Fruit fly (Drosophila melanogaster) whole organism, embryonic: ENCODE results near the gene CaBP1.
A peak's percentile ranks its signal among the peaks of the same experiment; 100 is the strongest.

Experiments used
- Bgb ChIP-seq: fragments of 200-800 bp; sonication (Bioruptor generic); IDR thresholded peaks from 2 replicates; pipeline ENCODE4 v1.3.6; 2022; ENCODE audit warnings: missing biosample characterization, missing genetic modification characterization; ENCODE audit not compliant: partially characterized antibody
- CG10431 ChIP-seq: fragments of 200-800 bp; sonication (Bioruptor generic); optimal IDR thresholded peaks from 3 replicates; lab custom pipeline; 2018; ENCODE audit warnings: missing biosample characterization, mild to moderate bottlenecking, missing genetic modification characterization
- CG10979 ChIP-seq: fragments of 200-800 bp; sonication (Bioruptor generic); optimal IDR thresholded peaks from 2 replicates; lab custom pipeline; 2018; ENCODE audit warnings: missing biosample characterization, mild to moderate bottlenecking, missing genetic modification characterization, moderate library complexity
- CG12071 ChIP-seq: fragments of 200-800 bp; sonication (Bioruptor generic); optimal IDR thresholded peaks from 3 replicates; lab custom pipeline; 2018; ENCODE audit warnings: missing biosample characterization, mild to moderate bottlenecking, missing genetic modification characterization
- CG14860 ChIP-seq: fragments of 200-800 bp; sonication (Bioruptor generic); IDR thresholded peaks from 3 replicates; pipeline ENCODE4 v1.3.6; 2022; ENCODE audit warnings: missing biosample characterization, missing genetic modification characterization; ENCODE audit not compliant: partially characterized antibody
- CG1792 ChIP-seq: fragments of 200-800 bp; sonication (Bioruptor generic); optimal IDR thresholded peaks from 2 replicates; lab custom pipeline; 2016; ENCODE audit warnings: missing biosample characterization, missing genetic modification characterization
- CG18011 ChIP-seq: fragments of 200-800 bp; sonication (Bioruptor generic); optimal IDR thresholded peaks from 2 replicates; lab custom pipeline; 2017; ENCODE audit warnings: missing biosample characterization, missing genetic modification characterization, mild to moderate bottlenecking, moderate library complexity, missing genotype
- CG30431 ChIP-seq: fragments of 200-800 bp; sonication (Bioruptor generic); optimal IDR thresholded peaks from 2 replicates; lab custom pipeline; 2017; ENCODE audit warnings: missing biosample characterization, missing genetic modification characterization
- CG31224 ChIP-seq: fragments of 200-800 bp; sonication (Bioruptor generic); IDR thresholded peaks from 2 replicates; pipeline ENCODE4 v1.3.6; 2022; ENCODE audit warnings: missing biosample characterization, missing genetic modification characterization
- CG31388 ChIP-seq: fragments of 200-800 bp; sonication (Bioruptor generic); optimal IDR thresholded peaks from 2 replicates; lab custom pipeline; 2016; ENCODE audit warnings: missing biosample characterization, missing genetic modification characterization
- CG3281 ChIP-seq: fragments of 200-800 bp; sonication (Bioruptor generic); optimal IDR thresholded peaks from 3 replicates; lab custom pipeline; 2017; ENCODE audit warnings: missing biosample characterization, mild to moderate bottlenecking, missing genetic modification characterization
- CG33557 ChIP-seq: fragments of 200-800 bp; sonication (Bioruptor generic); optimal IDR thresholded peaks from 2 replicates; lab custom pipeline; 2019; ENCODE audit warnings: missing biosample characterization, mild to moderate bottlenecking, missing genetic modification characterization, moderate library complexity
- CG4404 ChIP-seq: fragments of 200-800 bp; sonication (Bioruptor generic); IDR thresholded peaks from 2 replicates; pipeline ENCODE4 v1.3.6; 2022; ENCODE audit warnings: missing biosample characterization, missing genetic modification characterization
- CG6689 ChIP-seq: fragments of 200-800 bp; sonication (Bioruptor generic); IDR thresholded peaks from 2 replicates; pipeline ENCODE4 v1.3.6; 2022; ENCODE audit warnings: missing biosample characterization, missing genetic modification characterization
- CG8290 ChIP-seq, 3 experiments: fragments of 200-800 bp; sonication (Bioruptor generic); optimal IDR thresholded peaks; 2 replicates each; lab custom pipeline; 2016 to 2019; ENCODE audit warnings: missing biosample characterization in 3 of 3, missing genetic modification characterization in 3 of 3, mild to moderate bottlenecking in 2 of 3, moderate library complexity in 1 of 3
- CG9609 ChIP-seq: fragments of 200-800 bp; sonication (Bioruptor generic); optimal IDR thresholded peaks from 3 replicates; lab custom pipeline; 2016; ENCODE audit warnings: missing biosample characterization, missing genetic modification characterization
- Dbx ChIP-seq: fragments of 200-800 bp; sonication (Bioruptor generic); IDR thresholded peaks from 3 replicates; pipeline ENCODE4 v1.3.6; 2022; ENCODE audit warnings: missing biosample characterization, missing genetic modification characterization
- Deaf1 ChIP-seq: fragments of 200-800 bp; optimal IDR thresholded peaks from 3 replicates; lab custom pipeline; 2019; ENCODE audit warnings: missing biosample characterization, mild to moderate bottlenecking, missing genetic modification characterization, moderate library complexity
- E2f1 ChIP-seq: fragments of 200-800 bp; sonication (Bioruptor generic); IDR thresholded peaks from 2 replicates; pipeline ENCODE4 v1.3.6; 2022; ENCODE audit warnings: missing biosample characterization, missing genetic modification characterization
- Med ChIP-seq: fragments of 200-800 bp; sonication (Bioruptor generic); peaks from one replicate; lab custom pipeline; 2016; ENCODE audit warnings: missing biosample characterization, missing genetic modification characterization, mild to moderate bottlenecking, inconsistent platforms, moderate library complexity
- Mrtf ChIP-seq: fragments of 200-800 bp; sonication (Bioruptor generic); IDR thresholded peaks from 3 replicates; pipeline ENCODE4 v1.3.6; 2022; ENCODE audit warnings: missing biosample characterization, missing genetic modification characterization
- Pdp1 ChIP-seq, 2 experiments: fragments of 200-800 bp; sonication (Bioruptor generic); optimal IDR thresholded peaks; 3 replicates each; lab custom pipeline; 2016; ENCODE audit warnings: missing biosample characterization in 2 of 2, missing genetic modification characterization in 2 of 2, mild to moderate bottlenecking in 1 of 2, moderate library complexity in 1 of 2
- Trl ChIP-seq, 3 experiments: fragments of >200 bp in 2 of 3; fragments of 200-800 bp in 1 of 3; sonication (Bioruptor generic) in 1 of 3; optimal IDR thresholded peaks; 2 replicates in 1 of 3; 3 replicates in 2 of 3; lab custom pipeline; 2016 to 2017; ENCODE audit warnings: missing biosample characterization in 1 of 3, missing genetic modification characterization in 1 of 3
- Xbp1 ChIP-seq: fragments of 200-800 bp; sonication (Bioruptor generic); optimal IDR thresholded peaks from 3 replicates; lab custom pipeline; 2016; ENCODE audit warnings: missing biosample characterization, mild to moderate bottlenecking, missing genetic modification characterization
- abd-A ChIP-seq: fragments of 200-800 bp; sonication (Bioruptor generic); optimal IDR thresholded peaks from 3 replicates; lab custom pipeline; 2019; ENCODE audit warnings: missing biosample characterization, mild to moderate bottlenecking, missing genetic modification characterization, moderate library complexity
- chn ChIP-seq: fragments of 200-800 bp; sonication (Bioruptor generic); optimal IDR thresholded peaks from 2 replicates; lab custom pipeline; 2016; ENCODE audit warnings: missing biosample characterization, missing genetic modification characterization
- danr ChIP-seq: fragments of 200-800 bp; sonication (Bioruptor generic); IDR thresholded peaks from 2 replicates; pipeline ENCODE4 v1.3.6; 2022; ENCODE audit warnings: missing biosample characterization, missing genetic modification characterization
- dm ChIP-seq: fragments of 200-800 bp; sonication (Bioruptor generic); optimal IDR thresholded peaks from 3 replicates; lab custom pipeline; 2016; ENCODE audit warnings: missing biosample characterization, missing genetic modification characterization
- en ChIP-seq: fragments of 200-800 bp; sonication (Bioruptor generic); optimal IDR thresholded peaks from 2 replicates; lab custom pipeline; 2016; ENCODE audit warnings: missing biosample characterization, missing genetic modification characterization
- eyg ChIP-seq: fragments of 200-800 bp; sonication (Bioruptor generic); optimal IDR thresholded peaks from 3 replicates; lab custom pipeline; 2016; ENCODE audit warnings: missing biosample characterization, missing genetic modification characterization
- grn ChIP-seq: fragments of 200-800 bp; sonication (Bioruptor generic); optimal IDR thresholded peaks from 3 replicates; lab custom pipeline; 2017; ENCODE audit warnings: missing biosample characterization, missing genetic modification characterization
- klu ChIP-seq: fragments of 200-800 bp; sonication (Bioruptor generic); IDR thresholded peaks from 2 replicates; pipeline ENCODE4 v1.3.6; 2022; ENCODE audit warnings: missing biosample characterization, missing genetic modification characterization
- kni ChIP-seq: fragments of 200-800 bp; sonication (Bioruptor generic); optimal IDR thresholded peaks from 3 replicates; lab custom pipeline; 2017; ENCODE audit warnings: mild to moderate bottlenecking, missing biosample characterization, missing genetic modification reagents, missing genetic modification characterization
- lab ChIP-seq: fragments of 200-800 bp; sonication (Bioruptor generic); optimal IDR thresholded peaks from 3 replicates; lab custom pipeline; 2017; ENCODE audit warnings: missing biosample characterization, missing genetic modification characterization, mild to moderate bottlenecking, moderate library complexity, missing genetic modification reagents
- lmd ChIP-seq: fragments of 200-800 bp; sonication (Bioruptor generic); IDR thresholded peaks from 2 replicates; pipeline ENCODE4 v1.3.6; 2022; ENCODE audit warnings: missing biosample characterization, missing genetic modification characterization
- mam ChIP-seq: fragments of 200-800 bp; sonication (Bioruptor generic); optimal IDR thresholded peaks from 3 replicates; lab custom pipeline; 2016; ENCODE audit warnings: missing biosample characterization, missing genetic modification characterization
- nau ChIP-seq: fragments of 200-800 bp; sonication (Bioruptor generic); optimal IDR thresholded peaks from 3 replicates; lab custom pipeline; 2017; ENCODE audit warnings: missing biosample characterization, mild to moderate bottlenecking, missing genetic modification characterization, missing genetic modification reagents
- phol ChIP-seq: fragments of 200-800 bp; sonication (Bioruptor generic); optimal IDR thresholded peaks from 3 replicates; lab custom pipeline; 2018; ENCODE audit warnings: missing biosample characterization, mild to moderate bottlenecking, missing genetic modification characterization, moderate library complexity
- pros ChIP-seq: fragments of 200-800 bp; sonication (Bioruptor generic); optimal IDR thresholded peaks from 3 replicates; lab custom pipeline; 2019; ENCODE audit warnings: missing biosample characterization, mild to moderate bottlenecking, missing genetic modification characterization, moderate library complexity
- rib ChIP-seq: fragments of 200-800 bp; sonication (Bioruptor generic); IDR thresholded peaks from 2 replicates; pipeline ENCODE4 v1.3.6; 2022; ENCODE audit warnings: missing biosample characterization, missing genetic modification characterization
- sd ChIP-seq: fragments of 200-800 bp; sonication (Bioruptor generic); optimal IDR thresholded peaks from 3 replicates; lab custom pipeline; 2018; ENCODE audit warnings: missing biosample characterization, mild to moderate bottlenecking, missing genetic modification characterization, moderate library complexity
- sens-2 ChIP-seq: fragments of 200-800 bp; sonication (Bioruptor generic); IDR thresholded peaks from 2 replicates; pipeline ENCODE4 v1.3.6; 2022; ENCODE audit warnings: missing biosample characterization, missing genetic modification characterization
- slp2 ChIP-seq: fragments of 200-800 bp; sonication (Bioruptor generic); optimal IDR thresholded peaks from 2 replicates; lab custom pipeline; 2016; ENCODE audit warnings: missing biosample characterization, missing genetic modification characterization
- sr ChIP-seq: fragments of 200-800 bp; sonication (Bioruptor generic); IDR thresholded peaks from 3 replicates; pipeline ENCODE4 v1.3.6; 2022; ENCODE audit warnings: missing biosample characterization, missing genetic modification characterization
- toy ChIP-seq: fragments of 200-800 bp; sonication (Bioruptor generic); IDR thresholded peaks from 2 replicates; pipeline ENCODE4 v1.3.6; 2022; ENCODE audit warnings: missing biosample characterization, missing genetic modification characterization
- tup ChIP-seq: fragments of 200-800 bp; sonication (Bioruptor generic); optimal IDR thresholded peaks from 2 replicates; lab custom pipeline; 2016; ENCODE audit warnings: missing biosample characterization, mild to moderate bottlenecking, missing genetic modification characterization, moderate library complexity
- twi ChIP-seq: fragments of 200-800 bp; optimal IDR thresholded peaks from 2 replicates; lab custom pipeline; 2019; ENCODE audit warnings: missing biosample characterization, mild to moderate bottlenecking, missing genetic modification characterization, moderate library complexity
- zf30C ChIP-seq: fragments of 200-800 bp; sonication (Bioruptor generic); optimal IDR thresholded peaks from 3 replicates; lab custom pipeline; 2018; ENCODE audit warnings: missing biosample characterization, mild to moderate bottlenecking, missing genetic modification characterization

CaBP1 gene

DNA sequence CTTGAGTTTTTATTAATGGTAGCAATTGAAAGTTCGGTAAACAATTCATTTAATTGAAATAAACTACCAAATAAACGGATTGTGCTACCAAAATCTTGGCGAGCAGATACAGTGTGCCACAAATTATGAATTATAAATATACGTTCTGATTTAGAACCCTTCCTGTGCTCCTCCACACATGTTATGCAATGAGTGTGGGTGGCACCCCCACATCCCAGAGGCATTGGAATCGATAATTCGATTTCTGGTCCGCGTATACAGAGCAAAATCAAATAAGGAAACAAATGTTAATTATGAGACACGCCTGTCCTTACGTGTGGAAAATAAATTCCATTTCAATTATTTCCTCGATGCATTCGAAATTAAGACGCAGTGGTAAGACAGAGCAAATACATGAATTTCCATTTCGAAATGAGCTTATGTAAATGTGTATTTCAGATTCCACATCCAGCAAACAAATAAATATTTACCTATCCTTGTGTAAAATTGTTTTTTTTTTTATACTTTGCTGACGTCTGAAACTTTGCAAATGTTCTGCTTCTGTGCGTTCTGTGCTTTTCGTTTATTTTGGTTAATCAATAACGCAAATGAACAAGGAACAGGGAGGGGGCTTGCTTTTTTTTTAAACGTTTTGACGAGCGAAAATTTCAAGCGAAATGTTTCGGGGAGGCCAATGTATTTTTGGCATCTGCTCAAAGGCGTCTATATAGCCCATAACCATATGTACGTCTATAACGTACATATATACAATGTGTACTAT lies 34.5 kb downstream of the CaBP1 start (continued):
- TF ChIP-seq rib: peak; percentile 65
- no peak for TF ChIP-seq CG33557 (GFP tag; lab: Kevin White, UChicago)
- no peak for TF ChIP-seq CG10979
- peak; percentile 79 for TF ChIP-seq sd (tag; lab: Kevin White, UChicago)
- TF ChIP-seq chn (GFP tag; lab: Kevin White, UChicago): no peak
- TF ChIP-seq klu: no peak
- TF ChIP-seq sr: 0 out of 3 replicates have a peak, but pooled peaks have one; percentile 35
- TF ChIP-seq tup (GFP tag; lab: Kevin White, UChicago): no peak
- TF ChIP-seq Med (GFP tag; lab: Kevin White, UChicago): peak; percentile 10
- peak in 1 of 2 experiments; percentile 85 for TF ChIP-seq Pdp1 (GFP tag; optimal IDR thresholded peaks at IDR 0.05; lab: Kevin White, UChicago)
- TF ChIP-seq CG4404 (GFP tag; lab: Robert Waterston, UW): no peak
- no peak for TF ChIP-seq Mrtf (GFP tag; lab: Robert Waterston, UW)
- TF ChIP-seq, all 482 proteins: peak for 7

- TF ChIP-seq CG18011 (GFP tag; lab: Kevin White, UChicago): no peak
- no peak for TF ChIP-seq zf30C (GFP tag; lab: Kevin White, UChicago)
- peak; percentile 28 for TF ChIP-seq pros
- no peak for TF ChIP-seq grn (GFP tag; lab: Kevin White, UChicago)
- no peak for TF ChIP-seq CG30431 (GFP tag; lab: Kevin White, UChicago)
- no peak for TF ChIP-seq E2f1
- TF ChIP-seq Deaf1 (tag; lab: Kevin White, UChicago): no peak
- TF ChIP-seq danr (GFP tag; lab: Robert Waterston, UW): no peak
- TF ChIP-seq CG31224 (GFP tag; lab: Robert Waterston, UW): no peak
- TF ChIP-seq Trl (optimal IDR thresholded peaks at IDR 0.05; lab: Kevin White, UChicago): no peak
- no peak for TF ChIP-seq Trl (GFP tag; optimal IDR thresholded peaks at IDR 0.05; lab: Kevin White, UChicago)
- peak; percentile 6 for TF ChIP-seq nau (GFP tag; lab: Kevin White, UChicago)
- peak; percentile 23 for TF ChIP-seq twi (tag; lab: Kevin White, UChicago)
- TF ChIP-seq CG14860: no peak
- no peak for TF ChIP-seq slp2 (GFP tag; lab: Kevin White, UChicago)
- no peak for TF ChIP-seq lmd (GFP tag; lab: Robert Waterston, UW)
- peak; percentile 13 for TF ChIP-seq kni (GFP tag; lab: Kevin White, UChicago)
- TF ChIP-seq sens-2 (GFP tag; lab: Robert Waterston, UW): no peak
- no peak for TF ChIP-seq Xbp1
- no peak for TF ChIP-seq CG10431 (GFP tag; lab: Kevin White, UChicago)
- no peak for TF ChIP-seq lab (GFP tag; lab: Kevin White, UChicago)
- TF ChIP-seq phol: no peak
- no peak for TF ChIP-seq klu
- no peak for TF ChIP-seq CG12071 (GFP tag; lab: Kevin White, UChicago)
- TF ChIP-seq CG9609 (GFP tag; lab: Kevin White, UChicago): no peak
- no peak for TF ChIP-seq dm (GFP tag; lab: Kevin White, UChicago)
- no peak for TF ChIP-seq Bgb (GFP tag; lab: Robert Waterston, UW)
- TF ChIP-seq eyg (GFP tag; lab: Kevin White, UChicago): no peak
- no peak for TF ChIP-seq en (GFP tag; lab: Kevin White, UChicago)
- no peak for TF ChIP-seq CG31388
- TF ChIP-seq CG6689 (GFP tag; lab: Robert Waterston, UW): no peak
- TF ChIP-seq CG8290 (GFP tag; optimal IDR thresholded peaks at IDR 0.05; lab: Kevin White, UChicago): no peak
- TF ChIP-seq CG8290 (tag; optimal IDR thresholded peaks at IDR 0.05; lab: Kevin White, UChicago): no peak
- TF ChIP-seq sd (tag; lab: Kevin White, UChicago): peak; percentile 85
- no peak for TF ChIP-seq Dbx (GFP tag; lab: Robert Waterston, UW)
- TF ChIP-seq CG3281 (GFP tag; lab: Kevin White, UChicago): no peak
- peak; percentile 58 for TF ChIP-seq abd-A (tag; lab: Kevin White, UChicago)
- TF ChIP-seq toy (GFP tag; lab: Robert Waterston, UW): no peak
- TF ChIP-seq mam (GFP tag; lab: Kevin White, UChicago): no peak
- no peak for TF ChIP-seq CG1792
Measured at dm6 chr2L:16321209-16321608, 35.3 kb downstream of the CaBP1 start.
